Worm (Caenorhabditis elegans) whole organism, L2 larva: ENCODE data around the gene rpl-26.
A peak's percentile ranks its signal among the peaks of the same experiment; 100 is the strongest.

Experiments
- C34F6.9 ChIP-seq: fragments of 150-350 bp; optimal IDR thresholded peaks from 2 replicates; lab custom pipeline; 2014; ENCODE audit warnings: missing biosample characterization, missing genetic modification characterization
- R02D3.7 ChIP-seq: fragments of 150-350 bp; optimal IDR thresholded peaks from 2 replicates; lab custom pipeline; 2014; ENCODE audit warnings: missing biosample characterization, missing genetic modification characterization
- Y55F3AM.14 ChIP-seq: fragments of 200-800 bp; sonication (Bioruptor generic); optimal IDR thresholded peaks from 2 replicates; lab custom pipeline; 2018; ENCODE audit warnings: mild to moderate bottlenecking, missing genetic modification characterization, missing compliant biosample characterization
- ZK546.5 ChIP-seq: sonication (generic microtip); optimal IDR thresholded peaks from 2 replicates; lab custom pipeline; 2017; ENCODE audit warnings: missing biosample characterization, missing genetic modification characterization
- alr-1 ChIP-seq: fragments of 150-350 bp; optimal IDR thresholded peaks from 2 replicates; lab custom pipeline; 2014; ENCODE audit warnings: missing biosample characterization, missing genetic modification characterization
- aly-2 ChIP-seq: fragments of 150-350 bp; optimal IDR thresholded peaks from 2 replicates; lab custom pipeline; 2014; ENCODE audit warnings: missing biosample characterization, missing genetic modification characterization
- ama-1 ChIP-seq: fragments of 150-350 bp; optimal IDR thresholded peaks from 2 replicates; lab custom pipeline; 2018; ENCODE audit warnings: inconsistent platforms
- blmp-1 ChIP-seq: sonication (generic microtip); optimal IDR thresholded peaks from 2 replicates; lab custom pipeline; 2017; ENCODE audit warnings: missing genetic modification characterization, mild to moderate bottlenecking, missing compliant biosample characterization, antibody characterized with exemption, moderate library complexity; ENCODE audit not compliant: insufficient read depth
- crh-2 ChIP-seq: sonication (generic microtip); optimal IDR thresholded peaks from 2 replicates; lab custom pipeline; 2017; ENCODE audit warnings: missing biosample characterization, missing genetic modification characterization
- dmd-4 ChIP-seq: sonication (generic microtip); optimal IDR thresholded peaks from 2 replicates; lab custom pipeline; 2017; ENCODE audit warnings: missing biosample characterization, missing genetic modification characterization
- egl-27 ChIP-seq: sonication (generic microtip); optimal IDR thresholded peaks from 3 replicates; lab custom pipeline; 2017; ENCODE audit warnings: missing biosample characterization, missing genetic modification reagents, missing genetic modification characterization
- elt-1 ChIP-seq: fragments of 150-350 bp; optimal IDR thresholded peaks from 2 replicates; lab custom pipeline; 2014; ENCODE audit warnings: missing biosample characterization, missing genetic modification characterization
- fos-1 ChIP-seq: fragments of 150-350 bp; optimal IDR thresholded peaks from 2 replicates; lab custom pipeline; 2014; ENCODE audit warnings: missing biosample characterization, missing genetic modification characterization
- gmeb-1 ChIP-seq: fragments of 150-350 bp; optimal IDR thresholded peaks from 2 replicates; lab custom pipeline; 2014; ENCODE audit warnings: missing biosample characterization, missing genetic modification characterization
- lin-13 ChIP-seq: fragments of 150-350 bp; optimal IDR thresholded peaks from 2 replicates; lab custom pipeline; 2014; ENCODE audit warnings: missing biosample characterization, missing genetic modification reagents, missing genetic modification characterization
- lin-39 ChIP-seq: fragments of 150-350 bp; optimal IDR thresholded peaks from 2 replicates; lab custom pipeline; 2014; ENCODE audit warnings: missing biosample characterization, missing genetic modification reagents, missing genetic modification characterization
- lsy-2 ChIP-seq, 2 experiments: fragments of 150-350 bp in 1 of 2; sonication (generic microtip) in 1 of 2; optimal IDR thresholded peaks; 2 replicates each; lab custom pipeline; 2014 to 2017; ENCODE audit warnings: missing biosample characterization in 2 of 2, missing genetic modification characterization in 2 of 2
- mab-5 ChIP-seq: fragments of 150-350 bp; optimal IDR thresholded peaks from 2 replicates; lab custom pipeline; 2014; ENCODE audit warnings: missing biosample characterization, missing genetic modification characterization
- mdl-1 ChIP-seq, 2 experiments: fragments of 150-350 bp in 1 of 2; sonication (generic microtip) in 1 of 2; optimal IDR thresholded peaks; 2 replicates each; lab custom pipeline; 2017; ENCODE audit warnings: missing biosample characterization in 2 of 2, missing genetic modification characterization in 2 of 2
- nhr-10 ChIP-seq: sonication (generic microtip); optimal IDR thresholded peaks from 2 replicates; lab custom pipeline; 2017; ENCODE audit warnings: missing biosample characterization, missing genetic modification characterization
- nhr-11 ChIP-seq: fragments of 150-350 bp; optimal IDR thresholded peaks from 2 replicates; lab custom pipeline; 2014; ENCODE audit warnings: missing biosample characterization, missing genetic modification characterization
- nhr-12 ChIP-seq: fragments of 150-350 bp; optimal IDR thresholded peaks from 2 replicates; lab custom pipeline; 2014; ENCODE audit warnings: missing biosample characterization, missing genetic modification characterization
- nhr-129 ChIP-seq: fragments of 150-350 bp; optimal IDR thresholded peaks from 2 replicates; lab custom pipeline; 2014; ENCODE audit warnings: missing biosample characterization, missing genetic modification characterization
- nhr-21 ChIP-seq: fragments of 150-350 bp; optimal IDR thresholded peaks from 2 replicates; lab custom pipeline; 2014; ENCODE audit warnings: missing biosample characterization, missing genetic modification characterization
- nhr-23 ChIP-seq: fragments of 150-350 bp; optimal IDR thresholded peaks from 2 replicates; lab custom pipeline; 2014; ENCODE audit warnings: missing biosample characterization, missing genetic modification reagents, missing genetic modification characterization
- nhr-6 ChIP-seq: fragments of 150-350 bp; optimal IDR thresholded peaks from 2 replicates; lab custom pipeline; 2014; ENCODE audit warnings: missing biosample characterization, missing genetic modification characterization
- nhr-77 ChIP-seq: fragments of 150-350 bp; optimal IDR thresholded peaks from 2 replicates; lab custom pipeline; 2014; ENCODE audit warnings: missing biosample characterization, missing genetic modification characterization
- sem-4 ChIP-seq: fragments of 150-350 bp; optimal IDR thresholded peaks from 2 replicates; lab custom pipeline; 2014; ENCODE audit warnings: missing biosample characterization, missing genetic modification reagents, missing genetic modification characterization
- skn-1 ChIP-seq: sonication (generic microtip); optimal IDR thresholded peaks from 2 replicates; lab custom pipeline; 2017; ENCODE audit warnings: missing biosample characterization, missing genetic modification characterization
- sma-3 ChIP-seq: sonication (generic microtip); optimal IDR thresholded peaks from 2 replicates; lab custom pipeline; 2016; ENCODE audit warnings: missing genetic modification reagents, missing genetic modification characterization, missing compliant biosample characterization
- sma-9 ChIP-seq, 2 experiments: fragments of 150-350 bp in 1 of 2; sonication (generic microtip) in 1 of 2; optimal IDR thresholded peaks; 2 replicates each; lab custom pipeline; 2014 to 2016; ENCODE audit warnings: missing genetic modification characterization in 2 of 2, mild to moderate bottlenecking in 1 of 2, missing biosample characterization in 1 of 2, missing compliant biosample characterization in 1 of 2, missing genetic modification reagents in 1 of 2, moderate library complexity in 1 of 2
- unc-39 ChIP-seq: fragments of 150-350 bp; optimal IDR thresholded peaks from 2 replicates; lab custom pipeline; 2014; ENCODE audit warnings: missing biosample characterization, missing genetic modification characterization
- unc-55 ChIP-seq: fragments of 150-350 bp; sonication (generic microtip); optimal IDR thresholded peaks from 3 replicates; lab custom pipeline; 2014; ENCODE audit warnings: missing biosample characterization, missing genetic modification reagents, missing genetic modification characterization
- unc-62 ChIP-seq: fragments of 150-350 bp; optimal IDR thresholded peaks from 2 replicates; lab custom pipeline; 2014; ENCODE audit warnings: missing biosample characterization, missing genetic modification reagents, missing genetic modification characterization
- zag-1 ChIP-seq: fragments of 150-350 bp; optimal IDR thresholded peaks from 2 replicates; lab custom pipeline; 2014; ENCODE audit warnings: missing biosample characterization, missing genetic modification characterization
- ztf-11 ChIP-seq: sonication (generic microtip); optimal IDR thresholded peaks from 2 replicates; lab custom pipeline; 2017; ENCODE audit warnings: missing biosample characterization, missing genetic modification characterization
- ztf-4 ChIP-seq: fragments of 150-350 bp; optimal IDR thresholded peaks from 2 replicates; lab custom pipeline; 2014; ENCODE audit warnings: missing biosample characterization, missing genetic modification characterization

Gene rpl-26

DNA sequence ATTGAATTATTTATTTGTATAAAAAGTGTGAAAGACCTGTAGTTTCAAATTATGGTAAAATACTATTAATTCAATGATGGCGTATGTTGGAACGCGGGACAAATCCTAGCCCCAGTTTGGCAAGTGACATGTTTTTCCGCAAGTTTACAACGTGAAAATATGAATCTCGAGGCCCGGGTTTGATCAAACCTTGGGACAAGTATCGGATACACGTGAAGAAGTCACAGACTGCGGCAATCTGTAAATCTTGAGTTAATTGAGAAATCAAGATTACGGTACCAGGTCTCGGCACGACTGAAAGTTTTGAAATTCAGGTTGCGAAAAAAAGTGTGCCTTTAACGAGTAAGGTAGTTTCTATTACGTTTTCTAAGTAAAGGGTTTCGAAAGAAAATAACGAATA lies 19.6 kb upstream of the rpl-26 start:
- no peak for TF ChIP-seq ztf-4 (tag; lab: Kevin White, UChicago)
- TF ChIP-seq C34F6.9 (tag; lab: Kevin White, UChicago): no peak
- TF ChIP-seq R02D3.7: no peak
- TF ChIP-seq mab-5: no peak
- TF ChIP-seq unc-39 (tag; lab: Kevin White, UChicago): no peak
- TF ChIP-seq nhr-12 (tag; lab: Kevin White, UChicago): no peak
- no peak for TF ChIP-seq fos-1 (tag; lab: Kevin White, UChicago)
- no peak for TF ChIP-seq unc-62 (GFP tag; lab: Kevin White, UChicago)
- no peak for TF ChIP-seq nhr-10 (tag; lab: Kevin White, UChicago)
- TF ChIP-seq dmd-4: no peak
- TF ChIP-seq nhr-21 (tag; lab: Kevin White, UChicago): no peak
- no peak for TF ChIP-seq nhr-129 (tag; lab: Kevin White, UChicago)
- TF ChIP-seq lin-13 (GFP tag; lab: Kevin White, UChicago): no peak
- no peak for TF ChIP-seq nhr-11 (tag; lab: Kevin White, UChicago)
- TF ChIP-seq sma-3 (GFP tag; lab: Kevin White, UChicago): no peak
- no peak for TF ChIP-seq blmp-1
- no peak for TF ChIP-seq nhr-77 (tag; lab: Kevin White, UChicago)
- no peak for TF ChIP-seq sem-4 (tag; lab: Kevin White, UChicago)
- TF ChIP-seq elt-1 (tag; lab: Kevin White, UChicago): no peak
- TF ChIP-seq ama-1: no peak

DNA sequence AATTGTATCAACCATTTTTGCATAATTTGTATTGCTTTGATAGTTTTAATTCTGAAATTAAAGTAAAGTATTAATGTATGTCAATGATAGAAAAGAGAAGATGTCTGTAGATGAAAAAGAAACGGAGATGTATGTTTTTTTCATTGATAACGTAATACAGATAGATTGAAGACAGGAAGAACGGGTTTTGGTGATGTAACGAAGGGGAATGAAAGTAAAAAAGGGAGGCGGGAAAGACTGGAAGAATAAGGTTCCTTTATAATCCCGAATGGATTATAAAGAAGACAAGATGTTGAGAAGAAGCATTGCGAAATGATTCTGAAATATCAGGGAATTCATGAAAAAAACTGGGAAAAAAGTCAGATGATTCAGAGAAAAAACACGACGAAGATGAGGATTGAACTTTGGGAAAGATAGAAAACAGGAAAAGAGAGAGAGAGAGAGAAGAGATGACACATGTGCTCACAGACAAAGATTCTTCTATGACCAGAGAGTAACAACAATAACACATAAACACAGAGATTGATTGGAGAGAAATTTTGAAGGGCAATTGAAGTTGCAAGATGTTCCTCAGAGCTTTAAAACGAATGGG lies 17.5 kb upstream of the rpl-26 start, which contains the start of gene F54C9.11:
Gene F54C9.11, minus strand, starts transcription at position 51 of the 592 bp plus-strand sequence.
- TF ChIP-seq crh-2 (tag; lab: Kevin White, UChicago): peak; percentile 34
- TF ChIP-seq nhr-129 (tag; lab: Kevin White, UChicago): peak; percentile 63
- TF ChIP-seq sma-9 (GFP tag; optimal IDR thresholded peaks at IDR 0.05; lab: Kevin White, UChicago): peak; percentile 41
- TF ChIP-seq sma-9 (tag; optimal IDR thresholded peaks at IDR 0.05; lab: Kevin White, UChicago): no peak
- TF ChIP-seq mab-5: no peak
- TF ChIP-seq Y55F3AM.14: no peak
- no peak for TF ChIP-seq nhr-11 (tag; lab: Kevin White, UChicago)
- TF ChIP-seq nhr-6 (tag; lab: Kevin White, UChicago): no peak
- no peak for TF ChIP-seq ztf-11
- peak; percentile 68 for TF ChIP-seq sem-4 (tag; lab: Kevin White, UChicago)
- peak; percentile 15 for TF ChIP-seq zag-1
- TF ChIP-seq C34F6.9 (tag; lab: Kevin White, UChicago): peak; percentile 73
- no peak for TF ChIP-seq sma-3 (GFP tag; lab: Kevin White, UChicago)
- no peak for TF ChIP-seq nhr-23 (tag; lab: Kevin White, UChicago)
- TF ChIP-seq blmp-1: no peak
- peak; percentile 45 for TF ChIP-seq ztf-4 (tag; lab: Kevin White, UChicago)
- TF ChIP-seq alr-1 (tag; lab: Kevin White, UChicago): no peak
- TF ChIP-seq lin-13 (GFP tag; lab: Kevin White, UChicago): peak; percentile 24
- TF ChIP-seq unc-55 (GFP tag; lab: Kevin White, UChicago): peak; percentile 90
- TF ChIP-seq skn-1 (tag; lab: Kevin White, UChicago): no peak
- peak in 1 of 2 experiments; percentile 57 for TF ChIP-seq lsy-2 (tag; optimal IDR thresholded peaks at IDR 0.05; lab: Kevin White, UChicago)

DNA sequence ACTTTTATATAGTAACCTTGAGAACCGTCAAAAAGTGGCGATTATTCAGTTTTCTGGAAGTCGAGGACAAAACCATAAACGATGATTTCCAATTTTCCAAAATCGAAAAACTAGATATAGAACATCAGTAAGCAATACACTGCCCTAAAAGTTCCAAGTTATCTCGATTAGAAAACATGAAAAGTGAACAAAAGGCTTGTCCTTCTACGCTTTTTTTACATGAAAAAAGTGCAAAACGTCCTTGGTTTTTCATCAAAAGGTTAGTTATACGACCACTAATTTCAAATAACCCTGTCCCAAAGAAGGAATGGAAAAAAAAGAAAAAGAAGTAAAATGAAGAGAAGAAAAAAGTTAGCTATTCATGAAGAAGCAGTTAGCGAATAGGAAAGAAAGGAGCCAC lies 16.7 kb upstream of the rpl-26 start:
- TF ChIP-seq nhr-23 (tag; lab: Kevin White, UChicago): no peak
- TF ChIP-seq egl-27 (tag; lab: Kevin White, UChicago): no peak
- no peak for TF ChIP-seq R02D3.7
- TF ChIP-seq aly-2 (tag; lab: Kevin White, UChicago): no peak
- TF ChIP-seq ztf-4 (tag; lab: Kevin White, UChicago): no peak
- no peak for TF ChIP-seq mdl-1 (tag; optimal IDR thresholded peaks at IDR 0.05; lab: Kevin White, UChicago)
- no peak for TF ChIP-seq nhr-6 (tag; lab: Kevin White, UChicago)
- TF ChIP-seq blmp-1: no peak
- TF ChIP-seq ZK546.5 (tag; lab: Kevin White, UChicago): no peak
- no peak for TF ChIP-seq mab-5
- no peak for TF ChIP-seq lin-39 (tag; lab: Kevin White, UChicago)
- no peak for TF ChIP-seq lin-13 (GFP tag; lab: Kevin White, UChicago)
- no peak for TF ChIP-seq sma-3 (GFP tag; lab: Kevin White, UChicago)
- no peak for TF ChIP-seq Y55F3AM.14
- TF ChIP-seq unc-39 (tag; lab: Kevin White, UChicago): no peak
- TF ChIP-seq ztf-11: no peak
- no peak for TF ChIP-seq zag-1
- no peak for TF ChIP-seq alr-1 (tag; lab: Kevin White, UChicago)
- no peak for TF ChIP-seq gmeb-1 (tag; lab: Kevin White, UChicago)
- no peak for TF ChIP-seq sem-4 (tag; lab: Kevin White, UChicago)
- TF ChIP-seq, all 48 proteins: peak for 0
